Worm (Caenorhabditis elegans): ENCODE results near the gene ZC395.4.

Gene ZC395.4

DNA sequence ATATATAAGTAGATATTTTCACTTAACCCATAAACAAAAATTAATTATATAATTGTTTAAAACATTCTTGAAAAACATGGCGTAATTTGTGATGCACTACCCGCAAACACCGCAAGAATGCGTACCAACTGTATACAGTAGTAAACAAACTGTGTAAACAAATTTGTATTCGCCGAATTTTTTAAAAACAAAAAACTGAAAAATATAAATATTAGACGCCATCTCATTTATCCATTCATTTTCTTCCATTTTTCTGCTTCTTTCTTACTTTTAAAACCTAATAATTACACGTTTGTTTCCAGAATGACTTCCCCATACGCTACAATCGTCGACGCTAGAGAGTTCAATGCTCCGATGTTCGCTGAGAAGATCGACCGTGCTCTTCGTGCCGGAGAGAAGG lies 44.6 kb upstream of the ZC395.4 start, which contains the start of gene nex-1:
Gene nex-1, plus strand, starts transcription at position 301 of the 400 bp plus-strand sequence.
- peak; percentile 10 for TF ChIP-seq efl-1 (GFP tag; optimal IDR thresholded peaks at IDR 0.05)
- TF ChIP-seq somi-1 (GFP tag; optimal IDR thresholded peaks at IDR 0.05), result no peak
- TF ChIP-seq lsl-1 (GFP tag; optimal IDR thresholded peaks at IDR 0.05), result peak; percentile 68
- peak; percentile 13 for TF ChIP-seq snpc-1.3 (tag; optimal IDR thresholded peaks at IDR 0.05; ENCODE audit: insufficient read depth)
- TF ChIP-seq mcd-1 (GFP tag; IDR thresholded peaks at IDR 0.05), result no peak

DNA sequence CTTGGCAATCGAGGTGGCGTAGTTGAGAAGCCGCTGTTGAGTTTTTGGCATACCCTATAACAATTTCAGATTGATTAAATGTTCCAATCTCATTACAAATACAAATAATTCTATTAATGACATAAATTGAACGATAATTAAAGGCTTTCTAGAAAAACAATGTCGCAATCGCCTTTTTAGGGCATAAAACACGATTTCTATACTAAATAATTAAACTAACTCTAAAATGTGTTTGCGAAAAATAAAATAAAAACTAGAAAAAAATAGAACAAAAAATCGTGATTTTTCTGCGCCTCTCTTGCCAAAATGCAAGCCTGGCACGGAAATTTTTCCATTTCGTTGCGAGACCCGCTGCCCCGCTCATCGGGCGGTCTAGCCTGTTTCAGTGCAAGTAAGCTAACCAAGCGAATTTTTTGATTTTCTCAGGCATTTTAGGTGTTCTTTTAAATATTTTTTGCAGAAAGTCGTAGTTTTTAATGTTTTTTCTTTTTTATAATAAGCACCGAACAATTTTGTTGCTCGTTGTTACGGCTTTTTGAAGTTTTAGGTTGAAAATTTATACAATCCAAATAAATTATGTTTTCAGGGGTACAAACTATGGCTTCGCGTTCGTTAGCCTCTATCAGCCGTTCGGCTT lies 42.0 kb upstream of the ZC395.4 start, which contains the start of the genes C34E10.12, C34E10.10 and atp-2:
Gene C34E10.12, minus strand, starts transcription at position 51 of the 637 bp plus-strand sequence.
Gene C34E10.10, minus strand, starts transcription at position 54 of the 637 bp plus-strand sequence.
Gene atp-2, plus strand, starts transcription at position 587 of the 637 bp plus-strand sequence.
- TF ChIP-seq Y53G8AR.9 (GFP tag; conservative IDR thresholded peaks at IDR 0.05) (0 out of 2 replicates have a peak, but pooled peaks have one; percentile 34), F10E7.11 (tag; optimal IDR thresholded peaks at IDR 0.05) (no peak), rcor-1 (GFP tag; IDR thresholded peaks at IDR 0.05) (peak; percentile 39; the same call in 1 of the 2 replicates), bed-1 (GFP tag; IDR thresholded peaks at IDR 0.05) (no peak), F49E8.2 (tag; optimal IDR thresholded peaks at IDR 0.05; ENCODE audit: insufficient read depth) (peak; percentile 72), nfyb-1 (GFP tag; IDR thresholded peaks at IDR 0.05) (peak; percentile 73; the same call in 1 of the 2 replicates), nhr-179 (tag; optimal IDR thresholded peaks at IDR 0.05) (no peak), athp-1 (tag; optimal IDR thresholded peaks at IDR 0.05) (no peak), ceh-91 (GFP tag; IDR thresholded peaks at IDR 0.05) (no peak), lsl-1 (GFP tag; optimal IDR thresholded peaks at IDR 0.05) (peak; percentile 47), snpc-4 (GFP tag; optimal IDR thresholded peaks at IDR 0.05) (no peak), snpc-4 (tag; optimal IDR thresholded peaks at IDR 0.05) (peak; percentile 24 to 75 (median 40)), sea-2 (GFP tag; IDR thresholded peaks at IDR 0.05) (no peak), dpl-1 (GFP tag; optimal IDR thresholded peaks at IDR 0.05) (peak; percentile 58), F33H1.4 (GFP tag; IDR thresholded peaks at IDR 0.05) (peak; percentile 96), ztf-26 (tag; optimal IDR thresholded peaks at IDR 0.05) (peak; percentile 19), dox-1 (GFP tag; IDR thresholded peaks at IDR 0.05) (peak; percentile 56), madf-10 (tag; optimal IDR thresholded peaks at IDR 0.05) (peak; percentile 54), hlh-26 (GFP tag; conservative IDR thresholded peaks at IDR 0.05) (no peak), Y67H2A.10 (GFP tag; conservative IDR thresholded peaks at IDR 0.05) (0 out of 2 replicates have a peak, but pooled peaks have one; percentile 39), K11D2.4 (GFP tag; IDR thresholded peaks at IDR 0.05) (peak; percentile 20; the same call in 1 of the 2 replicates), lin-35 (GFP tag; optimal IDR thresholded peaks at IDR 0.05) (peak in 1 of 3 experiments; percentile 76), lir-1 (GFP tag; conservative IDR thresholded peaks at IDR 0.05) (no peak), efl-1 (GFP tag; optimal IDR thresholded peaks at IDR 0.05) (no peak), pha-4 (tag; optimal IDR thresholded peaks at IDR 0.05) (peak; percentile 11), lin-54 (GFP tag; optimal IDR thresholded peaks at IDR 0.05) (peak; percentile 71), cebp-1 (GFP tag; IDR thresholded peaks at IDR 0.05) (no peak), cebp-1 (tag; optimal IDR thresholded peaks at IDR 0.05) (peak; percentile 59), egrh-3 (GFP tag; IDR thresholded peaks at IDR 0.05) (peak; percentile 50), mcd-1 (GFP tag; IDR thresholded peaks at IDR 0.05) (peak; percentile 73), snpc-3.4 (tag; optimal IDR thresholded peaks at IDR 0.05) (peak; percentile 62), F39B2.1 (GFP tag; IDR thresholded peaks at IDR 0.05) (no peak), F23B12.7 (tag; optimal IDR thresholded peaks at IDR 0.05; ENCODE audit: insufficient read depth) (peak; percentile 87), tbp1 (GFP tag; optimal IDR thresholded peaks at IDR 0.05) (peak; percentile 61), ekl-4 (GFP tag; IDR thresholded peaks at IDR 0.05) (peak; percentile 59), lsy-27 (tag; optimal IDR thresholded peaks at IDR 0.05; ENCODE audit: borderline replicate concordance, insufficient read depth) (no peak), unc-130 (GFP tag; optimal IDR thresholded peaks at IDR 0.05) (peak; percentile 23), ceh-27 (GFP tag; optimal IDR thresholded peaks at IDR 0.05) (peak; percentile 58), snpc-1.3 (tag; optimal IDR thresholded peaks at IDR 0.05; ENCODE audit: insufficient read depth) (peak; percentile 62), ceh-58 (GFP tag; IDR thresholded peaks at IDR 0.05) (no peak), tlf-1 (GFP tag; optimal IDR thresholded peaks at IDR 0.05) (peak; percentile 13), madf-3 (GFP tag; IDR thresholded peaks at IDR 0.05) (no peak), B0035.1 (tag; optimal IDR thresholded peaks at IDR 0.05) (no peak)
